Fruit fly (Drosophila melanogaster) whole organism, embryonic: ENCODE results near the gene Usp5.

Source experiments
- ATbp ChIP-seq: fragments of 200-800 bp; sonication (Bioruptor generic); optimal IDR thresholded peaks from 2 replicates; lab custom pipeline; 2017; ENCODE audit warnings: missing biosample characterization, mild to moderate bottlenecking, missing genetic modification characterization, missing genetic modification reagents
- CG10654 ChIP-seq: fragments of 200-800 bp; sonication (Bioruptor generic); optimal IDR thresholded peaks from 2 replicates; lab custom pipeline; 2016; ENCODE audit warnings: missing biosample characterization, missing genetic modification characterization
- CG12769 ChIP-seq: fragments of 200-800 bp; sonication (Bioruptor generic); optimal IDR thresholded peaks from 2 replicates; lab custom pipeline; 2019; ENCODE audit warnings: missing biosample characterization, mild to moderate bottlenecking, missing genetic modification characterization, moderate library complexity
- CG2875 ChIP-seq: fragments of 200-800 bp; sonication (Bioruptor generic); optimal IDR thresholded peaks from 2 replicates; lab custom pipeline; 2017; ENCODE audit warnings: missing biosample characterization, mild to moderate bottlenecking, missing genetic modification characterization, missing genetic modification reagents
- CG3065 ChIP-seq: fragments of 200-800 bp; sonication (Bioruptor generic); optimal IDR thresholded peaks from 2 replicates; lab custom pipeline; 2016; ENCODE audit warnings: missing biosample characterization, missing genetic modification characterization
- CG3163 ChIP-seq: fragments of 200-800 bp; sonication (Bioruptor generic); optimal IDR thresholded peaks from 3 replicates; lab custom pipeline; 2016; ENCODE audit warnings: missing biosample characterization, missing genetic modification characterization
- CkIIα-i1 ChIP-seq: fragments of 200-800 bp; sonication (Bioruptor generic); IDR thresholded peaks from 2 replicates; pipeline ENCODE4 v1.3.6; 2022; ENCODE audit warnings: missing biosample characterization, missing genetic modification characterization
- D19A ChIP-seq: fragments of 200-800 bp; optimal IDR thresholded peaks from 3 replicates; lab custom pipeline; 2019; ENCODE audit warnings: missing biosample characterization, mild to moderate bottlenecking, missing genetic modification characterization, moderate library complexity
- Hr78 ChIP-seq, 2 experiments: fragments of 200-800 bp in 1 of 2; fragments of >200 bp in 1 of 2; sonication (Bioruptor generic) in 1 of 2; optimal IDR thresholded peaks; 2 replicates each; lab custom pipeline; 2017 to 2019; ENCODE audit warnings: missing biosample characterization in 2 of 2, missing genetic modification characterization in 2 of 2, mild to moderate bottlenecking in 1 of 2, moderate library complexity in 1 of 2
- Lim3 ChIP-seq: fragments of 200-800 bp; sonication (Bioruptor generic); IDR thresholded peaks from 2 replicates; pipeline ENCODE4 v1.3.6; 2022; ENCODE audit warnings: missing biosample characterization, missing genetic modification characterization
- Med ChIP-seq: fragments of 200-800 bp; sonication (Bioruptor generic); peaks from one replicate; lab custom pipeline; 2016; ENCODE audit warnings: missing biosample characterization, missing genetic modification characterization, mild to moderate bottlenecking, inconsistent platforms, moderate library complexity
- Meics ChIP-seq: fragments of 200-800 bp; sonication (Bioruptor generic); optimal IDR thresholded peaks from 2 replicates; lab custom pipeline; 2017; ENCODE audit warnings: missing biosample characterization, mild to moderate bottlenecking, missing genetic modification characterization
- Poxn ChIP-seq: fragments of 200-800 bp; sonication (Bioruptor generic); IDR thresholded peaks from 2 replicates; pipeline ENCODE4 v1.3.6; 2022; ENCODE audit warnings: missing biosample characterization, missing genetic modification characterization
- Rfx ChIP-seq: fragments of 200-800 bp; sonication (Bioruptor generic); IDR thresholded peaks from 2 replicates; pipeline ENCODE4 v1.3.6; 2022; ENCODE audit warnings: missing biosample characterization, missing genetic modification characterization
- Sry-δ ChIP-seq: fragments of 200-800 bp; sonication (Bioruptor generic); optimal IDR thresholded peaks from 2 replicates; lab custom pipeline; 2016; ENCODE audit warnings: missing biosample characterization, missing genetic modification characterization
- Vsx1 ChIP-seq: fragments of 200-800 bp; sonication (Bioruptor generic); optimal IDR thresholded peaks from 2 replicates; lab custom pipeline; 2017; ENCODE audit warnings: missing biosample characterization, mild to moderate bottlenecking, missing genetic modification characterization, missing genetic modification reagents
- ash1 ChIP-seq: fragments of 200-800 bp; sonication (Bioruptor generic); optimal IDR thresholded peaks from 2 replicates; lab custom pipeline; 2018; ENCODE audit warnings: missing biosample characterization, mild to moderate bottlenecking, missing genetic modification characterization
- az2 ChIP-seq: fragments of 200-800 bp; sonication (Bioruptor generic); optimal IDR thresholded peaks from 3 replicates; lab custom pipeline; 2016; ENCODE audit warnings: missing biosample characterization, missing genetic modification characterization
- br ChIP-seq: fragments of >200 bp; optimal IDR thresholded peaks from 2 replicates; lab custom pipeline; 2017
- bsh ChIP-seq, 2 experiments: fragments of 200-800 bp; sonication (Bioruptor generic); optimal IDR thresholded peaks; 2 replicates each; lab custom pipeline; 2017 to 2018; ENCODE audit warnings: mild to moderate bottlenecking in 2 of 2, missing biosample characterization in 2 of 2, missing genetic modification characterization in 2 of 2, moderate library complexity in 1 of 2
- chinmo ChIP-seq: fragments of 200-800 bp; sonication (Bioruptor generic); IDR thresholded peaks from 4 replicates; pipeline ENCODE4 v1.3.6; 2022; ENCODE audit warnings: missing biosample characterization, missing genetic modification characterization; ENCODE audit not compliant: partially characterized antibody
- dmrt99B ChIP-seq: fragments of 200-800 bp; sonication (Bioruptor generic); optimal IDR thresholded peaks from 2 replicates; lab custom pipeline; 2018; ENCODE audit warnings: missing biosample characterization, mild to moderate bottlenecking, missing genetic modification characterization, moderate library complexity
- fd96Cb ChIP-seq: fragments of 200-800 bp; sonication (Bioruptor generic); optimal IDR thresholded peaks from 2 replicates; lab custom pipeline; 2018; ENCODE audit warnings: missing biosample characterization, mild to moderate bottlenecking, missing genetic modification characterization, moderate library complexity
- gce ChIP-seq: fragments of 200-800 bp; sonication (Bioruptor generic); IDR thresholded peaks from 3 replicates; pipeline ENCODE4 v1.3.6; 2022; ENCODE audit warnings: missing biosample characterization, missing genetic modification characterization
- gro ChIP-seq: fragments of 200-800 bp; sonication (Bioruptor generic); optimal IDR thresholded peaks from 2 replicates; lab custom pipeline; 2016; ENCODE audit warnings: missing biosample characterization, missing genetic modification characterization
- gsb ChIP-seq: fragments of 200-800 bp; sonication (Bioruptor generic); IDR thresholded peaks from 2 replicates; pipeline ENCODE4 v1.3.6; 2022; ENCODE audit warnings: missing biosample characterization, missing genetic modification characterization
- h ChIP-seq: fragments of >200 bp; optimal IDR thresholded peaks from 2 replicates; lab custom pipeline; 2017
- hkb ChIP-seq, 2 experiments: fragments of 200-800 bp in 1 of 2; fragments of >200 bp in 1 of 2; sonication (Bioruptor generic) in 1 of 2; IDR thresholded peaks in 1 of 2; optimal IDR thresholded peaks in 1 of 2; 2 replicates each; pipeline versions ENCODE4 v1.3.6 to Lab custom; 2017 to 2022; ENCODE audit warnings: missing biosample characterization in 1 of 2, missing genetic modification characterization in 1 of 2
- kni ChIP-seq: fragments of 200-800 bp; sonication (Bioruptor generic); optimal IDR thresholded peaks from 3 replicates; lab custom pipeline; 2017; ENCODE audit warnings: mild to moderate bottlenecking, missing biosample characterization, missing genetic modification reagents, missing genetic modification characterization
- lilli ChIP-seq: fragments of 200-800 bp; sonication (Bioruptor generic); optimal IDR thresholded peaks from 3 replicates; lab custom pipeline; 2016; ENCODE audit warnings: missing biosample characterization, missing genetic modification characterization
- sd ChIP-seq: fragments of 200-800 bp; sonication (Bioruptor generic); optimal IDR thresholded peaks from 3 replicates; lab custom pipeline; 2018; ENCODE audit warnings: missing biosample characterization, mild to moderate bottlenecking, missing genetic modification characterization, moderate library complexity
- sens ChIP-seq: fragments of 200-800 bp; sonication (Bioruptor generic); peaks from one replicate; lab custom pipeline; 2016; ENCODE audit warnings: missing biosample characterization, missing genetic modification characterization
- slp2 ChIP-seq: fragments of 200-800 bp; sonication (Bioruptor generic); optimal IDR thresholded peaks from 2 replicates; lab custom pipeline; 2016; ENCODE audit warnings: missing biosample characterization, missing genetic modification characterization
- sna ChIP-seq: fragments of 200-800 bp; sonication (Bioruptor generic); IDR thresholded peaks from 2 replicates; pipeline ENCODE4 v1.3.6; 2022; ENCODE audit warnings: missing biosample characterization, missing genetic modification characterization; ENCODE audit not compliant: partially characterized antibody
- so ChIP-seq: fragments of 200-800 bp; sonication (Bioruptor generic); IDR thresholded peaks from 3 replicates; pipeline ENCODE4 v1.3.6; 2022; ENCODE audit warnings: missing biosample characterization, missing genetic modification characterization
- sr ChIP-seq: fragments of 200-800 bp; sonication (Bioruptor generic); IDR thresholded peaks from 3 replicates; pipeline ENCODE4 v1.3.6; 2022; ENCODE audit warnings: missing biosample characterization, missing genetic modification characterization
- tio ChIP-seq: fragments of 200-800 bp; sonication (Bioruptor generic); optimal IDR thresholded peaks from 2 replicates; lab custom pipeline; 2017; ENCODE audit warnings: missing biosample characterization, missing genetic modification characterization, inconsistent platforms
- wdn ChIP-seq: fragments of 200-800 bp; sonication (Bioruptor generic); IDR thresholded peaks from 2 replicates; pipeline ENCODE4 v1.3.6; 2022; ENCODE audit warnings: missing biosample characterization, missing genetic modification characterization

Gene Usp5

dm6 chr3L:3125649-3126130 is 22.5 kb downstream of the Usp5 start (continued):
- TF ChIP-seq wdn (GFP tag; lab: Robert Waterston, UW) (no peak), Med (GFP tag; lab: Kevin White, UChicago) (peak; percentile 61), CG3163 (GFP tag; lab: Kevin White, UChicago) (no peak), gsb (no peak), CG10654 (GFP tag; lab: Kevin White, UChicago) (no peak)

DNA sequence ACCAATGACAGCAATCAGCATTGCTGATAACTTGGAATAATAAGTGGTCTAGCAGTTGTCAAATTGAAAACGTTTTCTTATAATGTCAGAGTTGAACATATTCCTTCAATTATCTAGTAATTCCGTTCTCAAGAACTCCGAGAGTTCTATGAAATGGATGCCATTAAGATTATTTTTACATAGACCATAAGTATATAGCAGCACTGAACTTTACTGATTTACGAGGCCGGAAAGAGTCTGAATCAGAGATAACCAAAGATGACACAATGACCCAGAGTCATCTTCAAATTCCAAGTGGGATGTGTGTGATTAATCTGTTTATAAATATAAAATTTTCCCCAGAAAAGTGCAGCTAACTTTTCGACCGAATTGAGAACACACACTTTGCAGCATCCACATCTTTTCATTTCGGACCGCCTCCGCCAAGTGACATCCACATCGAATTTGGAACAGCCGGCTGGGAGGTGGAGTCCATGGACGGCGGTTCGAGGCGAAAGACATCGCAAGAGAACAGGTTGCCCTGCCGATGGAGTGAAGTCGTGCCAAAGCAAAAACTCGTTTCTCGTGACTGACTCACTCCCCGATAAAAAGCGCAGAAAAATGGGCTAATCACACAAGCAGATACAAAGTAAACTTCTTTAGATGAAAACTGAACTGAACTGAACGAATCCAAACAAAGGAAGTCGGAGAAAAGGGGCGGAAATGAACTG is 23.1 kb downstream of the Usp5 start:
- no peak for TF ChIP-seq D19A (tag; lab: Kevin White, UChicago)
- 0 out of 3 replicates have a peak, but pooled peaks have one; percentile 40 for TF ChIP-seq so
- peak; percentile 51 for TF ChIP-seq sens
- TF ChIP-seq h (lab: Kevin White, UChicago) = no peak
- TF ChIP-seq fd96Cb (tag; lab: Kevin White, UChicago) = no peak
- TF ChIP-seq Rfx (GFP tag; lab: Robert Waterston, UW) = 0 out of 2 replicates have a peak, but pooled peaks have one; percentile 19
- no peak for TF ChIP-seq Sry-δ (GFP tag; lab: Kevin White, UChicago)
- TF ChIP-seq Lim3 = no peak
- TF ChIP-seq Hr78 (GFP tag; optimal IDR thresholded peaks at IDR 0.05; lab: Kevin White, UChicago) = peak in 1 of 2 experiments; percentile 41
- no peak for TF ChIP-seq gce (GFP tag; lab: Robert Waterston, UW)
- TF ChIP-seq hkb (optimal IDR thresholded peaks at IDR 0.05; lab: Kevin White, UChicago) = no peak
- 0 out of 2 replicates have a peak, but pooled peaks have one; percentile 15 for TF ChIP-seq hkb (GFP tag; IDR thresholded peaks at IDR 0.05; lab: Robert Waterston, UW)
- peak; percentile 54 for TF ChIP-seq CG12769 (tag; lab: Kevin White, UChicago)
- peak; percentile 83; the same call in 2 of the 4 replicates for TF ChIP-seq chinmo (GFP tag; lab: Robert Waterston, UW)
- TF ChIP-seq slp2 (GFP tag; lab: Kevin White, UChicago) = no peak
- no peak for TF ChIP-seq gro (GFP tag; lab: Kevin White, UChicago)
- no peak for TF ChIP-seq Poxn
- TF ChIP-seq br = no peak
- no peak for TF ChIP-seq CG2875
- TF ChIP-seq kni (GFP tag; lab: Kevin White, UChicago) = peak; percentile 3
- TF ChIP-seq Vsx1 (GFP tag; lab: Kevin White, UChicago) = peak; percentile 37
- peak; percentile 19 for TF ChIP-seq sd
- no peak for TF ChIP-seq Meics
- no peak for TF ChIP-seq az2 (GFP tag; lab: Kevin White, UChicago)
- TF ChIP-seq lilli (GFP tag; lab: Kevin White, UChicago) = no peak
- peak; percentile 5 for TF ChIP-seq ATbp (GFP tag; lab: Kevin White, UChicago)
- TF ChIP-seq ash1 (GFP tag; lab: Kevin White, UChicago) = no peak
- TF ChIP-seq dmrt99B (tag; lab: Kevin White, UChicago) = no peak
- TF ChIP-seq sna (GFP tag; lab: Robert Waterston, UW) = 0 out of 2 replicates have a peak, but pooled peaks have one; percentile 18
- TF ChIP-seq tio (GFP tag; lab: Kevin White, UChicago) = no peak
- TF ChIP-seq bsh (GFP tag; optimal IDR thresholded peaks at IDR 0.05; lab: Kevin White, UChicago) = no peak
- TF ChIP-seq CkIIα-i1 (GFP tag; lab: Robert Waterston, UW) = no peak
- TF ChIP-seq sr (GFP tag; lab: Robert Waterston, UW) = 0 out of 3 replicates have a peak, but pooled peaks have one; percentile 32
- no peak for TF ChIP-seq CG3065 (GFP tag; lab: Kevin White, UChicago)
